Worm (Caenorhabditis elegans) whole organism, young adult: ENCODE measurements around the gene catp-4.

Source experiments
- B0035.1 ChIP-seq: sonication (generic microtip); optimal IDR thresholded peaks from 2 replicates; lab custom pipeline; 2016; ENCODE audit warnings: missing genetic modification characterization, mild to moderate bottlenecking, missing compliant biosample characterization, missing genotype, missing genetic modification reagents
- C06A6.2 ChIP-seq: fragments of 200-800 bp; sonication (Bioruptor generic); conservative IDR thresholded peaks from 2 replicates; pipeline ENCODE4 v1.3.6; 2022; ENCODE audit warnings: missing genetic modification characterization, missing compliant biosample characterization
- F37B4.10 ChIP-seq: fragments of 200-800 bp; sonication (Bioruptor generic); IDR thresholded peaks from 2 replicates; pipeline ENCODE4 v1.3.6; 2022; ENCODE audit warnings: missing genetic modification characterization, missing compliant biosample characterization
- F55B11.4 ChIP-seq: sonication (generic microtip); optimal IDR thresholded peaks from 2 replicates; lab custom pipeline; 2016; ENCODE audit warnings: missing compliant biosample characterization, missing genetic modification characterization, borderline replicate concordance; ENCODE audit not compliant: insufficient read depth
- F57A8.1 ChIP-seq: fragments of 200-800 bp; sonication (Bioruptor generic); optimal IDR thresholded peaks from 2 replicates; lab custom pipeline; 2018; ENCODE audit warnings: mild to moderate bottlenecking, missing genetic modification characterization, moderate library complexity, missing compliant biosample characterization
- Y53G8AR.9 ChIP-seq: fragments of 200-800 bp; sonication (Bioruptor generic); conservative IDR thresholded peaks from 2 replicates; pipeline ENCODE4 v1.3.6; 2022; ENCODE audit warnings: missing genetic modification reagents, missing genetic modification characterization, missing compliant biosample characterization
- Y56A3A.18 ChIP-seq: fragments of 200-800 bp; sonication (Bioruptor generic); IDR thresholded peaks from 2 replicates; pipeline ENCODE4 v1.3.6; 2022; ENCODE audit warnings: missing genetic modification reagents, missing genetic modification characterization, missing compliant biosample characterization
- ZK185.1 ChIP-seq: sonication (generic microtip); optimal IDR thresholded peaks from 2 replicates; lab custom pipeline; 2016; ENCODE audit warnings: mild to moderate bottlenecking, missing genetic modification characterization, missing compliant biosample characterization; ENCODE audit not compliant: poor library complexity, severe bottlenecking
- aptf-3 ChIP-seq: fragments of 200-800 bp; sonication (Bioruptor generic); IDR thresholded peaks from 2 replicates; pipeline ENCODE4 v1.3.6; 2022; ENCODE audit warnings: missing genetic modification characterization, missing compliant biosample characterization
- attf-3 ChIP-seq: fragments of 200-800 bp; sonication (Bioruptor generic); conservative IDR thresholded peaks from 2 replicates; pipeline ENCODE4 v1.3.6; 2022; ENCODE audit warnings: missing genetic modification reagents, missing genetic modification characterization, missing compliant biosample characterization
- ceh-100 ChIP-seq: fragments of 200-800 bp; sonication (Bioruptor generic); IDR thresholded peaks from 2 replicates; pipeline ENCODE4 v1.3.6; 2022; ENCODE audit warnings: missing genetic modification reagents, missing genetic modification characterization, missing compliant biosample characterization
- ceh-40 ChIP-seq: fragments of 200-800 bp; sonication (Bioruptor generic); IDR thresholded peaks from 2 replicates; pipeline ENCODE4 v1.3.6; 2022; ENCODE audit warnings: missing genetic modification characterization, missing compliant biosample characterization
- ceh-79 ChIP-seq: sonication (generic microtip); optimal IDR thresholded peaks from 2 replicates; lab custom pipeline; 2017; ENCODE audit warnings: mild to moderate bottlenecking, missing genetic modification characterization, missing compliant biosample characterization
- ceh-91 ChIP-seq: fragments of 200-800 bp; sonication (Bioruptor generic); IDR thresholded peaks from 2 replicates; pipeline ENCODE4 v1.3.6; 2022; ENCODE audit warnings: missing genetic modification reagents, missing genetic modification characterization, missing compliant biosample characterization
- die-1 ChIP-seq: sonication (generic microtip); optimal IDR thresholded peaks from 2 replicates; lab custom pipeline; 2016; ENCODE audit warnings: missing genotype, mild to moderate bottlenecking, missing genetic modification characterization, missing compliant biosample characterization
- dox-1 ChIP-seq: fragments of 200-800 bp; sonication (Bioruptor generic); IDR thresholded peaks from 2 replicates; pipeline ENCODE4 v1.3.6; 2022; ENCODE audit warnings: missing genetic modification reagents, missing genetic modification characterization, missing compliant biosample characterization
- egl-18 ChIP-seq: fragments of 200-800 bp; sonication (Bioruptor generic); IDR thresholded peaks from 2 replicates; pipeline ENCODE4 v1.3.6; 2022; ENCODE audit warnings: missing genetic modification reagents, missing genetic modification characterization, missing compliant biosample characterization
- egl-44 ChIP-seq: fragments of 200-800 bp; sonication (Bioruptor generic); IDR thresholded peaks from 2 replicates; pipeline ENCODE4 v1.3.6; 2022; ENCODE audit warnings: missing genetic modification reagents, missing genetic modification characterization, missing compliant biosample characterization
- ets-4 ChIP-seq: fragments of 200-800 bp; sonication (Bioruptor generic); optimal IDR thresholded peaks from 2 replicates; lab custom pipeline; 2018; ENCODE audit warnings: mild to moderate bottlenecking, missing genetic modification characterization, missing compliant biosample characterization
- hmg-1.2 ChIP-seq: fragments of 200-800 bp; sonication (Bioruptor generic); IDR thresholded peaks from 2 replicates; pipeline ENCODE4 v1.3.6; 2022; ENCODE audit warnings: missing genetic modification reagents, missing genetic modification characterization, missing compliant biosample characterization
- hmg-20 ChIP-seq: fragments of 200-800 bp; sonication (Bioruptor generic); IDR thresholded peaks from 2 replicates; pipeline ENCODE4 v1.3.6; 2022; ENCODE audit warnings: missing genetic modification reagents, missing genetic modification characterization, missing compliant biosample characterization
- hrde-1 ChIP-seq: sonication (generic microtip); optimal IDR thresholded peaks from 2 replicates; lab custom pipeline; 2016; ENCODE audit warnings: missing genetic modification characterization, mild to moderate bottlenecking, missing compliant biosample characterization, moderate library complexity, missing genotype, missing genetic modification reagents, borderline replicate concordance
- madf-6 ChIP-seq: fragments of 200-800 bp; sonication (Bioruptor generic); IDR thresholded peaks from 2 replicates; pipeline ENCODE4 v1.3.6; 2022; ENCODE audit warnings: missing genetic modification reagents, missing genetic modification characterization, missing compliant biosample characterization
- mcd-1 ChIP-seq: fragments of 200-800 bp; sonication (Bioruptor generic); IDR thresholded peaks from 2 replicates; pipeline ENCODE4 v1.3.6; 2022; ENCODE audit warnings: missing genetic modification reagents, missing genetic modification characterization, missing compliant biosample characterization
- mxl-1 ChIP-seq: sonication (generic microtip); optimal IDR thresholded peaks from 2 replicates; lab custom pipeline; 2016; ENCODE audit warnings: missing genetic modification characterization, missing compliant biosample characterization
- nhr-80 ChIP-seq: sonication (generic microtip); optimal IDR thresholded peaks from 2 replicates; lab custom pipeline; 2016; ENCODE audit warnings: missing genetic modification characterization, missing compliant biosample characterization
- repo-1 ChIP-seq: sonication (generic microtip); optimal IDR thresholded peaks from 2 replicates; lab custom pipeline; 2017; ENCODE audit warnings: mild to moderate bottlenecking, missing genetic modification characterization, missing compliant biosample characterization
- sptf-2 ChIP-seq: fragments of 200-800 bp; sonication (Bioruptor generic); optimal IDR thresholded peaks from 2 replicates; lab custom pipeline; 2018; ENCODE audit warnings: mild to moderate bottlenecking, missing genetic modification characterization, missing compliant biosample characterization
- zfh-2 ChIP-seq: fragments of 200-800 bp; sonication (Bioruptor generic); conservative IDR thresholded peaks from 2 replicates; pipeline ENCODE4 v1.3.6; 2022; ENCODE audit warnings: missing genetic modification reagents, missing genetic modification characterization, missing compliant biosample characterization
- zim-3 ChIP-seq: sonication (generic microtip); optimal IDR thresholded peaks from 2 replicates; lab custom pipeline; 2017; ENCODE audit warnings: mild to moderate bottlenecking, missing genetic modification characterization, moderate library complexity, missing compliant biosample characterization
- ztf-22 ChIP-seq: fragments of 200-800 bp; sonication (Bioruptor generic); optimal IDR thresholded peaks from 2 replicates; lab custom pipeline; 2018; ENCODE audit warnings: mild to moderate bottlenecking, missing genetic modification characterization, moderate library complexity, missing compliant biosample characterization
- ztf-25 ChIP-seq: fragments of 200-800 bp; sonication (Bioruptor generic); IDR thresholded peaks from 2 replicates; pipeline ENCODE4 v1.3.6; 2022; ENCODE audit warnings: missing genetic modification reagents, missing genetic modification characterization, missing compliant biosample characterization
- ztf-6 ChIP-seq: fragments of 200-800 bp; sonication (Bioruptor generic); IDR thresholded peaks from 2 replicates; pipeline ENCODE4 v1.3.6; 2022; ENCODE audit warnings: missing genetic modification reagents, missing genetic modification characterization, missing compliant biosample characterization

catp-4 gene

DNA sequence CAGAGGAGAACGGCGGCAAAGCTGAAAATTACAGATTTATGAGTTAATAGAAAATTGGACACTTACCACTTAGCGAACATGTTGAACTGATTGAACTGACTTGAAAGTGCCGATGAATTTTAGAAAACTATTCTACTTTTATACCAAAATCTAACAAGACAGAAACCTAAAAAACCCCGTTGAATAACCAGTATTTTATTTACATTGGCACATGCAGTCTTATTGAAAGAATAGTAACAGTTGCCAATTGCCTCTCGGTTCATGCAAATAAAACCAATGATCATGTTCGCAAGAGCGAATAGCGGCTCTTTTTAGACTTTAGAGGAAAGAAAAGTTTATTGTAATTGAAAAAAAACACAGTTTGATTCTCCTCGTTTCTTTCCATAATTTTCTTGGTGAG is 5.2 kb upstream of the catp-4 start, which contains the start of gene nspb-10:
nspb-10 (minus strand) TSS at position 101 of the 400 bp plus-strand sequence.
- TF ChIP-seq ZK185.1 (tag; lab: Kevin White, UChicago) (no peak), ceh-100 (GFP tag; lab: Robert Waterston, UW) (no peak), hrde-1 (no peak), F55B11.4 (tag; lab: Kevin White, UChicago) (no peak), mxl-1 (tag; lab: Kevin White, UChicago) (no peak), die-1 (tag; lab: Kevin White, UChicago) (no peak), Y53G8AR.9 (GFP tag; lab: Robert Waterston, UW) (no peak), aptf-3 (GFP tag; lab: Robert Waterston, UW) (no peak), ceh-79 (tag; lab: Kevin White, UChicago) (no peak), ceh-91 (GFP tag; lab: Robert Waterston, UW) (no peak), F57A8.1 (no peak), mcd-1 (GFP tag; lab: Robert Waterston, UW) (no peak), egl-18 (no peak), attf-3 (GFP tag; lab: Robert Waterston, UW) (no peak), repo-1 (tag; lab: Kevin White, UChicago) (no peak), ztf-25 (no peak), hmg-20 (GFP tag; lab: Robert Waterston, UW) (no peak), ztf-6 (no peak), sptf-2 (GFP tag; lab: Kevin White, UChicago) (no peak)
- TF ChIP-seq, all 124 proteins: peak for 0

DNA sequence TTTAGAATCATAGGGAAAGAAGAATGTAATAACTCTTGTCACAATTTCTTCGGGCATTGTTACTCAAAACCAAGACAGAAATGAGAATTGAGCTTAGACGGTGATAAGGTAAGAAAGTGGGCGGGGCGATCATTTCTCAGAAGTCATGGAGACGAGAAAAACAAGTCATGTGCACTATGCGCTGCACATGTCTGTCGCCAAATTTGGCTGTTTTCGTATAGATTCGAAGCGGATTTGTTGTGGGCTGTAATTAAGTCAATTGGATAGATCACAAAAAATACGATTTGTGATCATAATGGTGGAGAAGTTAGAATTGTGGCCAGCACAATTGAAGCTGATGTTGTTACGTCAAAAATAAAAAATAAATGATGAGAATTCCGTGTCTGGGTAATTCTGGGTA is 1.7 kb upstream of the catp-4 start, which contains the start of gene C01G12.7:
C01G12.7 (minus strand) TSS at position 195 of the 400 bp plus-strand sequence.
- TF ChIP-seq nhr-80 (tag; lab: Kevin White, UChicago) (no peak), die-1 (tag; lab: Kevin White, UChicago) (no peak), zim-3 (no peak), C06A6.2 (GFP tag; lab: Robert Waterston, UW) (no peak)

- TF ChIP-seq B0035.1 (tag; lab: Kevin White, UChicago) (no peak), ceh-40 (no peak), Y56A3A.18 (GFP tag; lab: Robert Waterston, UW) (no peak), zfh-2 (no peak), ets-4 (GFP tag; lab: Kevin White, UChicago) (no peak), dox-1 (GFP tag; lab: Robert Waterston, UW) (no peak), egl-44 (GFP tag; lab: Robert Waterston, UW) (no peak), F55B11.4 (tag; lab: Kevin White, UChicago) (no peak), F37B4.10 (GFP tag; lab: Robert Waterston, UW) (no peak), mcd-1 (GFP tag; lab: Robert Waterston, UW) (no peak), ztf-22 (GFP tag; lab: Kevin White, UChicago) (no peak)
Observed at ce11 chrII:14592629-14593028, 752 bp upstream of the catp-4 start.

- no peak for TF ChIP-seq ztf-22 (GFP tag; lab: Kevin White, UChicago)
- TF ChIP-seq madf-6 (GFP tag; lab: Robert Waterston, UW): 0 out of 2 replicates have a peak, but pooled peaks have one; percentile 17
- no peak for TF ChIP-seq hmg-1.2 (GFP tag; lab: Robert Waterston, UW)
Observed at ce11 chrII:14597788-14598187, 4.4 kb downstream of the catp-4 start.
